Worm (Caenorhabditis elegans) whole organism, L3 larva: ENCODE results near the gene Y17D7B.2.

Source experiments
- R02D3.7 ChIP-seq: fragments of 150-350 bp; optimal IDR thresholded peaks from 2 replicates; lab custom pipeline; 2014; ENCODE audit warnings: missing biosample characterization, missing genetic modification characterization
- ZK546.5 ChIP-seq: sonication (generic microtip); optimal IDR thresholded peaks from 2 replicates; lab custom pipeline; 2017; ENCODE audit warnings: missing biosample characterization, missing genetic modification characterization
- aly-2 ChIP-seq: fragments of 150-350 bp; optimal IDR thresholded peaks from 2 replicates; lab custom pipeline; 2014; ENCODE audit warnings: missing biosample characterization, missing genetic modification characterization
- ama-1 ChIP-seq: fragments of 150-350 bp; optimal IDR thresholded peaks from 2 replicates; lab custom pipeline; 2018
- ceh-16 ChIP-seq: sonication (generic microtip); optimal IDR thresholded peaks from 2 replicates; lab custom pipeline; 2017; ENCODE audit warnings: missing biosample characterization, missing genetic modification characterization
- ceh-28 ChIP-seq: fragments of 150-350 bp; optimal IDR thresholded peaks from 2 replicates; lab custom pipeline; 2014; ENCODE audit warnings: missing biosample characterization, missing genetic modification reagents, missing genetic modification characterization
- ceh-82 ChIP-seq: fragments of 150-350 bp; optimal IDR thresholded peaks from 2 replicates; lab custom pipeline; 2014; ENCODE audit warnings: missing biosample characterization, missing genetic modification characterization
- ceh-9 ChIP-seq: sonication (generic microtip); optimal IDR thresholded peaks from 2 replicates; lab custom pipeline; 2018; ENCODE audit warnings: missing biosample characterization, missing genetic modification characterization
- daf-12 ChIP-seq: fragments of 150-350 bp; optimal IDR thresholded peaks from 2 replicates; lab custom pipeline; 2014; ENCODE audit warnings: missing biosample characterization, missing genetic modification reagents, missing genetic modification characterization
- egl-27 ChIP-seq: sonication (generic microtip); optimal IDR thresholded peaks from 4 replicates; lab custom pipeline; 2017; ENCODE audit warnings: missing biosample characterization, missing genetic modification reagents, missing genetic modification characterization
- egl-5 ChIP-seq: fragments of 150-350 bp; optimal IDR thresholded peaks from 2 replicates; lab custom pipeline; 2017; ENCODE audit warnings: missing biosample characterization, missing genetic modification reagents, missing genetic modification characterization, inconsistent platforms
- elt-1 ChIP-seq: fragments of 150-350 bp; optimal IDR thresholded peaks from 2 replicates; lab custom pipeline; 2014; ENCODE audit warnings: missing biosample characterization, missing genetic modification characterization
- elt-2 ChIP-seq: sonication (generic microtip); optimal IDR thresholded peaks from 2 replicates; lab custom pipeline; 2016; ENCODE audit warnings: missing genetic modification reagents, mild to moderate bottlenecking, missing genetic modification characterization, missing compliant biosample characterization
- elt-3 ChIP-seq, 3 experiments: fragments of 150-350 bp in 1 of 3; sonication (generic microtip) in 2 of 3; optimal IDR thresholded peaks; 2 replicates in 2 of 3; 4 replicates in 1 of 3; lab custom pipeline; 2014 to 2017; ENCODE audit warnings: missing biosample characterization in 3 of 3, missing genetic modification characterization in 3 of 3
- fkh-10 ChIP-seq: sonication (generic microtip); optimal IDR thresholded peaks from 2 replicates; lab custom pipeline; 2017; ENCODE audit warnings: missing biosample characterization, missing genetic modification reagents, missing genetic modification characterization
- fkh-2 ChIP-seq: fragments of 150-350 bp; optimal IDR thresholded peaks from 2 replicates; lab custom pipeline; 2014; ENCODE audit warnings: missing biosample characterization, missing genetic modification reagents, missing genetic modification characterization
- fos-1 ChIP-seq: fragments of 150-350 bp; optimal IDR thresholded peaks from 2 replicates; lab custom pipeline; 2014; ENCODE audit warnings: missing biosample characterization, missing genetic modification characterization
- hmg-11 ChIP-seq: sonication (generic microtip); optimal IDR thresholded peaks from 2 replicates; lab custom pipeline; 2016; ENCODE audit warnings: missing genetic modification characterization, missing compliant biosample characterization
- jun-1 ChIP-seq: fragments of 150-350 bp; optimal IDR thresholded peaks from 2 replicates; lab custom pipeline; 2014; ENCODE audit warnings: missing biosample characterization, missing genetic modification reagents, missing genetic modification characterization
- lin-15B ChIP-seq: fragments of 150-350 bp; optimal IDR thresholded peaks from 2 replicates; lab custom pipeline; 2014; ENCODE audit warnings: missing biosample characterization, missing genetic modification characterization
- lin-39 ChIP-seq: fragments of 150-350 bp; optimal IDR thresholded peaks from 2 replicates; lab custom pipeline; 2018; ENCODE audit warnings: missing biosample characterization, missing genetic modification reagents, missing genetic modification characterization
- mdl-1 ChIP-seq: fragments of 150-350 bp; optimal IDR thresholded peaks from 2 replicates; lab custom pipeline; 2014; ENCODE audit warnings: missing biosample characterization, missing genetic modification characterization
- nfya-1 ChIP-seq: sonication (generic microtip); optimal IDR thresholded peaks from 2 replicates; lab custom pipeline; 2017; ENCODE audit warnings: missing genetic modification characterization, mild to moderate bottlenecking, missing compliant biosample characterization, antibody characterized with exemption, moderate library complexity; ENCODE audit not compliant: insufficient read depth
- nhr-11 ChIP-seq: fragments of 150-350 bp; optimal IDR thresholded peaks from 2 replicates; lab custom pipeline; 2014; ENCODE audit warnings: missing biosample characterization, missing genetic modification characterization
- nhr-12 ChIP-seq: fragments of 150-350 bp; optimal IDR thresholded peaks from 2 replicates; lab custom pipeline; 2014; ENCODE audit warnings: missing biosample characterization, missing genetic modification characterization
- nhr-23 ChIP-seq: fragments of 150-350 bp; optimal IDR thresholded peaks from 2 replicates; lab custom pipeline; 2014; ENCODE audit warnings: missing biosample characterization, missing genetic modification reagents, missing genetic modification characterization
- nhr-237 ChIP-seq: fragments of 150-350 bp; optimal IDR thresholded peaks from 2 replicates; lab custom pipeline; 2014; ENCODE audit warnings: missing biosample characterization, missing genetic modification characterization
- nhr-25 ChIP-seq: sonication (generic microtip); optimal IDR thresholded peaks from 2 replicates; lab custom pipeline; 2017; ENCODE audit warnings: missing biosample characterization, missing genetic modification characterization
- nhr-28 ChIP-seq: fragments of 150-350 bp; optimal IDR thresholded peaks from 2 replicates; lab custom pipeline; 2014; ENCODE audit warnings: missing biosample characterization, missing genetic modification characterization
- nhr-43 ChIP-seq: sonication (generic microtip); optimal IDR thresholded peaks from 2 replicates; lab custom pipeline; 2016; ENCODE audit warnings: mild to moderate bottlenecking, missing genetic modification characterization, missing compliant biosample characterization; ENCODE audit not compliant: poor library complexity, severe bottlenecking
- nhr-67 ChIP-seq: fragments of 150-350 bp; optimal IDR thresholded peaks from 2 replicates; lab custom pipeline; 2014; ENCODE audit warnings: missing biosample characterization, missing genetic modification characterization
- nhr-76 ChIP-seq: fragments of 150-350 bp; sonication (generic microtip); optimal IDR thresholded peaks from 5 replicates; lab custom pipeline; 2014; ENCODE audit warnings: missing biosample characterization, missing genetic modification characterization
- nhr-77 ChIP-seq: fragments of 150-350 bp; optimal IDR thresholded peaks from 2 replicates; lab custom pipeline; 2014; ENCODE audit warnings: missing biosample characterization, missing genetic modification characterization
- pha-4 ChIP-seq: fragments of 150-350 bp; optimal IDR thresholded peaks from 2 replicates; lab custom pipeline; 2014; ENCODE audit warnings: missing biosample characterization, missing genetic modification reagents, missing genetic modification characterization
- pqm-1 ChIP-seq: fragments of 150-350 bp; optimal IDR thresholded peaks from 2 replicates; lab custom pipeline; 2017; ENCODE audit warnings: missing biosample characterization, missing genetic modification characterization, inconsistent platforms
- sea-2 ChIP-seq: fragments of 150-350 bp; sonication (generic microtip); optimal IDR thresholded peaks from 4 replicates; lab custom pipeline; 2014; ENCODE audit warnings: missing biosample characterization, missing genetic modification reagents, missing genetic modification characterization
- skn-1 ChIP-seq: fragments of 150-350 bp; optimal IDR thresholded peaks from 2 replicates; lab custom pipeline; 2014; ENCODE audit warnings: missing biosample characterization, missing genetic modification characterization
- snpc-4 ChIP-seq: fragments of 150-350 bp; optimal IDR thresholded peaks from 2 replicates; lab custom pipeline; 2014; ENCODE audit warnings: missing biosample characterization, missing genetic modification characterization
- tbx-2 ChIP-seq: sonication (generic microtip); optimal IDR thresholded peaks from 2 replicates; lab custom pipeline; 2016; ENCODE audit warnings: mild to moderate bottlenecking, missing genetic modification characterization, missing compliant biosample characterization
- unc-39 ChIP-seq: sonication (generic microtip); optimal IDR thresholded peaks from 4 replicates; lab custom pipeline; 2017; ENCODE audit warnings: missing biosample characterization, missing genetic modification characterization
- unc-62 ChIP-seq: fragments of 150-350 bp; sonication (generic microtip); optimal IDR thresholded peaks from 4 replicates; lab custom pipeline; 2014; ENCODE audit warnings: missing biosample characterization, missing genetic modification reagents, missing genetic modification characterization
- zag-1 ChIP-seq: fragments of 150-350 bp; optimal IDR thresholded peaks from 2 replicates; lab custom pipeline; 2014; ENCODE audit warnings: missing biosample characterization, missing genetic modification characterization
- ztf-11 ChIP-seq: fragments of 150-350 bp; optimal IDR thresholded peaks from 2 replicates; lab custom pipeline; 2014; ENCODE audit warnings: missing biosample characterization, missing genetic modification characterization

The Y17D7B.2 gene

ce11 chrV:18787417-18787918 lies at the start of gene Y17D7B.2:
TSS of gene Y17D7B.2 (plus strand) at chrV:18787739.
- TF ChIP-seq nhr-28 (no peak), sea-2 (GFP tag; lab: Kevin White, UChicago) (no peak), hmg-11 (tag; lab: Kevin White, UChicago) (no peak), ceh-16 (no peak), fos-1 (tag; lab: Kevin White, UChicago) (no peak), nhr-77 (tag; lab: Kevin White, UChicago) (no peak), elt-2 (peak; percentile 0), ztf-11 (tag; lab: Kevin White, UChicago) (no peak)

- TF ChIP-seq pqm-1 (no peak), nhr-77 (tag; lab: Kevin White, UChicago) (no peak), ztf-11 (tag; lab: Kevin White, UChicago) (no peak), pha-4 (tag; lab: Kevin White, UChicago) (no peak), ceh-28 (no peak), elt-2 (no peak), ceh-9 (tag; lab: Kevin White, UChicago) (no peak), nhr-25 (tag; lab: Kevin White, UChicago) (no peak), nhr-12 (tag; lab: Kevin White, UChicago) (no peak), jun-1 (tag; lab: Kevin White, UChicago) (no peak), tbx-2 (tag; lab: Kevin White, UChicago) (no peak), sea-2 (GFP tag; lab: Kevin White, UChicago) (no peak), egl-27 (tag; lab: Kevin White, UChicago) (no peak), elt-3 (tag; optimal IDR thresholded peaks at IDR 0.05; lab: Kevin White, UChicago) (no peak), skn-1 (no peak), nhr-237 (tag; lab: Kevin White, UChicago) (no peak), nfya-1 (tag; lab: Kevin White, UChicago) (no peak), ama-1 (lab: Kevin White, UChicago) (no peak), fkh-2 (no peak), elt-1 (tag; lab: Kevin White, UChicago) (no peak)
Observed at ce11 chrV:18742108-18742507, 45.4 kb upstream of the Y17D7B.2 start, which contains the start of gene clec-250. TSS of gene clec-250 (minus strand) at chrV:18742208.

DNA sequence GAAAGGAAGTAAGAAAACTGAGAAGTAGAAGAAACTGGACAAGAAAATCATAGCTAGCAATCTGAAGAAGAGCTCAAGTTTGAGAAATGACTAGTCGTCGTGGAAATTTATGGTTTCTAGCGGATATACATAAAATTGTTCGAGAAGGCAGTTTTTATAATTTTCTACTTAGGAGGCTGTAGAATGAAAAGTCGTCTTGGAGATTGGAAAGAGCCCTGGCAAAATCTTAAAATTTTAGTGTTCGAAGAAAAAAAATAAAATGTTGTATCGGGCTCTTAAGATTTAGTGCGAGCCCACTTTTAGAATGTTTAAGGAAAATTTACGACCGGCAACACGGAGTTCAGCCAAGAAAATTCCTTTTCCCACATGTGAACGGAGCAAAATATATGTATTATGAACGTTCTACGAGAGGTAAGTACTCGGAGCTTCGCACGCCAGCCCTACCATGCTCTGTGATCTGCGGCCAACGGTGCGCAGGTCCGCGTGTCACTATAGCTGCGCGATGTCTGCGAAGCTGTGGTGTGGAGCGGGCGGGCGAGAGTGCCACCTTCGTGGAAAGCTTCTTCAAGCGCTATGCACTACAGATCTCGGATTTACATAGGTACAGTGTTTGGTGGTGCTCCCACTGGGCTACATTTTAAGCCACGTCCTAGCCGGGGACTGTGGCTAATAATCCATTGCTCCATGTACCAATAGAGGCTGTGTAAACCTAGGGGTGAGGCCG lies 40.4 kb upstream of the Y17D7B.2 start, which contains the start of gene clec-251:
Gene clec-251 (minus strand): TSS at position 51 of the 724 bp plus-strand sequence.
- TF ChIP-seq fos-1 (tag; lab: Kevin White, UChicago) (no peak), nhr-76 (tag; lab: Kevin White, UChicago) (no peak), elt-3 (tag; optimal IDR thresholded peaks at IDR 0.05; lab: Kevin White, UChicago) (no peak), ZK546.5 (tag; lab: Kevin White, UChicago) (no peak), nhr-67 (tag; lab: Kevin White, UChicago) (no peak), egl-27 (tag; lab: Kevin White, UChicago) (no peak), aly-2 (tag; lab: Kevin White, UChicago) (no peak), lin-39 (tag; lab: Kevin White, UChicago) (no peak), nhr-28 (no peak), ceh-16 (no peak), ama-1 (lab: Kevin White, UChicago) (no peak), unc-62 (GFP tag; lab: Kevin White, UChicago) (no peak), R02D3.7 (tag; lab: Kevin White, UChicago) (no peak)
- TF ChIP-seq, all 47 proteins: peak for 0

- TF ChIP-seq nhr-76 (tag; lab: Kevin White, UChicago) (no peak), unc-39 (tag; lab: Kevin White, UChicago) (no peak), egl-5 (tag; lab: Kevin White, UChicago) (no peak), mdl-1 (no peak), lin-15B (tag; lab: Kevin White, UChicago) (no peak), nhr-11 (tag; lab: Kevin White, UChicago) (no peak), nhr-43 (no peak), nhr-67 (tag; lab: Kevin White, UChicago) (no peak), elt-1 (tag; lab: Kevin White, UChicago) (no peak), snpc-4 (tag; lab: Kevin White, UChicago) (no peak), R02D3.7 (tag; lab: Kevin White, UChicago) (no peak), ceh-82 (tag; lab: Kevin White, UChicago) (no peak), nhr-23 (tag; lab: Kevin White, UChicago) (no peak), pha-4 (tag; lab: Kevin White, UChicago) (no peak), nhr-12 (tag; lab: Kevin White, UChicago) (no peak), zag-1 (tag; lab: Kevin White, UChicago) (no peak), daf-12 (no peak), fkh-10 (GFP tag; lab: Kevin White, UChicago) (no peak)
Observed at ce11 chrV:18748726-18749125, 38.8 kb upstream of the Y17D7B.2 start, which contains the start of gene clec-252. TSS of gene clec-252 (minus strand) at chrV:18748826.
